Worm (Caenorhabditis elegans): ENCODE results near the gene K04G7.1.
A peak's percentile ranks its signal among the peaks of the same experiment; 100 is the strongest.

The K04G7.1 gene

DNA sequence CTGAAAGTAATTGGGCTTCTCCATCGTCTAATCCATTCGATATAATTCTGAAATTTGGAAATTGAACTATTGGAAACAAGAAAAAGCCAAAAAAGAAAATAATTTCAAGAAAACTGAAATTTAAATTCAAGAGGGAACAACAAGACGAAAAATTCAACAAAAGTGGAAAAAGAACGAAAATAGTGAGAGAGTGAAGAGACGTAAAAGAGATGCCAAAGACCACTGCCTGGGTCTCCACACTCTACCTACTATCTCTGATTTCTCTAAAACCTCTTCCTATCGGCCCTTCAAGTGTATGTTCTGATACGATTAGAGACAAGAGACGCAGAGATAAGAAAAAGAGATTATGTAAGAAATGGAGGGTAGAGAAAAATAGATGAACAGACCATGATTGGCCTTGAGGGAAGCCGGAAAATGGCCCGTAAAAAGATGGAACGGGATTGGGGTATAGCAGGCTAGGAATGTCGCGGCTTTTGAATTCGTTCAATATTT is 8.7 kb upstream of the K04G7.1 start, which contains the start of gene ogt-1 (continued):
- TF ChIP-seq nhr-84 (tag; optimal IDR thresholded peaks at IDR 0.05) (no peak), ceh-90 (tag; optimal IDR thresholded peaks at IDR 0.05) (no peak), nhr-71 (tag; optimal IDR thresholded peaks at IDR 0.05) (peak; percentile 96), unc-98 (GFP tag; IDR thresholded peaks at IDR 0.05) (no peak), aha-1 (tag; optimal IDR thresholded peaks at IDR 0.05) (no peak), zag-1 (tag; optimal IDR thresholded peaks at IDR 0.05) (peak; percentile 39), fos-1 (tag; optimal IDR thresholded peaks at IDR 0.05) (peak; percentile 82), grh-1 (GFP tag; IDR thresholded peaks at IDR 0.05) (peak; percentile 69), snpc-4 (tag; optimal IDR thresholded peaks at IDR 0.05) (peak; percentile 76), ceh-88 (GFP tag; IDR thresholded peaks at IDR 0.05) (no peak), sptf-1 (tag; optimal IDR thresholded peaks at IDR 0.05) (no peak), nhr-19 (GFP tag; conservative IDR thresholded peaks at IDR 0.05) (peak; percentile 86), mab-9 (GFP tag; IDR thresholded peaks at IDR 0.05) (no peak), lir-3 (tag; optimal IDR thresholded peaks at IDR 0.05; ENCODE audit: poor library complexity) (peak; percentile 72), unc-130 (tag; optimal IDR thresholded peaks at IDR 0.05) (no peak), nhr-77 (tag; optimal IDR thresholded peaks at IDR 0.05) (peak; percentile 71), lin-39 (tag; optimal IDR thresholded peaks at IDR 0.05) (no peak), isw-1 (GFP tag; IDR thresholded peaks at IDR 0.05) (peak; percentile 70), F16B12.6 (tag; optimal IDR thresholded peaks at IDR 0.05) (peak; percentile 40), mdl-1 (tag; optimal IDR thresholded peaks at IDR 0.05) (peak in 1 of 2 experiments; percentile 79), blmp-1 (tag; optimal IDR thresholded peaks at IDR 0.05) (peak; percentile 69), ztf-11 (tag; optimal IDR thresholded peaks at IDR 0.05) (no peak), nhr-237 (tag; optimal IDR thresholded peaks at IDR 0.05) (peak; percentile 77), Y116A8C.19 (tag; optimal IDR thresholded peaks at IDR 0.05; ENCODE audit: borderline replicate concordance) (no peak), alr-1 (tag; optimal IDR thresholded peaks at IDR 0.05; ENCODE audit: borderline replicate concordance) (no peak), irx-1 (tag; optimal IDR thresholded peaks at IDR 0.05) (peak; percentile 62), ceh-63 (GFP tag; optimal IDR thresholded peaks at IDR 0.05) (no peak), nhr-85 (tag) (peak; percentile 96), nhr-28 (tag; optimal IDR thresholded peaks at IDR 0.05) (no peak), tlp-1 (tag; optimal IDR thresholded peaks at IDR 0.05) (no peak), nhr-12 (tag; optimal IDR thresholded peaks at IDR 0.05) (no peak), ama-1 (optimal IDR thresholded peaks at IDR 0.05) (peak; percentile 84), jun-1 (tag; optimal IDR thresholded peaks at IDR 0.05) (peak; percentile 68), lin-14 (GFP tag; optimal IDR thresholded peaks at IDR 0.05) (peak; percentile 97), efl-3 (GFP tag; optimal IDR thresholded peaks at IDR 0.05) (no peak), elt-3 (tag; optimal IDR thresholded peaks at IDR 0.05) (peak in 3 of 6 experiments; percentile 18 to 83 (median 78)), ceh-8 (GFP tag; optimal IDR thresholded peaks at IDR 0.05) (peak; percentile 67), fkh-10 (GFP tag; optimal IDR thresholded peaks at IDR 0.05) (peak; percentile 61), nhr-90 (tag; optimal IDR thresholded peaks at IDR 0.05; ENCODE audit: poor library complexity) (peak; percentile 76), swsn-7 (tag; optimal IDR thresholded peaks at IDR 0.05) (peak; percentile 89), C16A3.4 (tag; optimal IDR thresholded peaks at IDR 0.05) (peak; percentile 69), hpl-2 (GFP tag; optimal IDR thresholded peaks at IDR 0.05) (peak; percentile 36), sup-37 (GFP tag; optimal IDR thresholded peaks at IDR 0.05) (no peak), hlh-4 (tag; optimal IDR thresholded peaks at IDR 0.05) (no peak), ceh-82 (tag; optimal IDR thresholded peaks at IDR 0.05) (peak; percentile 57 to 89 (median 87)), elt-2 (tag; optimal IDR thresholded peaks at IDR 0.05) (peak; percentile 62), fkh-8 (tag; optimal IDR thresholded peaks at IDR 0.05) (peak; percentile 46), fkh-4 (tag; optimal IDR thresholded peaks at IDR 0.05; ENCODE audit: borderline replicate concordance) (no peak), pag-3 (tag; optimal IDR thresholded peaks at IDR 0.05; ENCODE audit: borderline replicate concordance, insufficient read depth) (peak; percentile 16), hlh-17 (GFP tag; optimal IDR thresholded peaks at IDR 0.05; ENCODE audit: borderline replicate concordance) (no peak), skn-1 (tag; optimal IDR thresholded peaks at IDR 0.05) (peak; percentile 56), egl-27 (tag; optimal IDR thresholded peaks at IDR 0.05) (peak; percentile 93 to 98)

Measured in whole organism, L1 larva.